Worm (Caenorhabditis elegans) whole organism, L1 larva: ENCODE results near the gene rpac-40.

Source experiments
- F16B12.6 ChIP-seq: fragments of 150-350 bp; optimal IDR thresholded peaks from 2 replicates; lab custom pipeline; 2014; ENCODE audit warnings: missing biosample characterization, missing genetic modification characterization
- aha-1 ChIP-seq: fragments of 150-350 bp; optimal IDR thresholded peaks from 2 replicates; lab custom pipeline; 2014; ENCODE audit warnings: missing biosample characterization, missing genetic modification characterization
- aly-2 ChIP-seq: fragments of 150-350 bp; optimal IDR thresholded peaks from 2 replicates; lab custom pipeline; 2014; ENCODE audit warnings: missing biosample characterization, missing genetic modification characterization
- ceh-8 ChIP-seq: fragments of 200-800 bp; sonication (Bioruptor generic); optimal IDR thresholded peaks from 2 replicates; lab custom pipeline; 2018; ENCODE audit warnings: mild to moderate bottlenecking, missing genetic modification characterization, moderate library complexity, missing compliant biosample characterization
- ceh-82 ChIP-seq, 3 experiments: fragments of 150-350 bp in 1 of 3; sonication (generic microtip) in 2 of 3; optimal IDR thresholded peaks; 2 replicates each; lab custom pipeline; 2014 to 2017; ENCODE audit warnings: missing biosample characterization in 3 of 3, missing genetic modification characterization in 3 of 3
- ceh-88 ChIP-seq: fragments of 200-800 bp; sonication (Bioruptor generic); IDR thresholded peaks from 2 replicates; pipeline ENCODE4 v1.3.6; 2022; ENCODE audit warnings: missing genetic modification characterization, missing compliant biosample characterization
- dsc-1 ChIP-seq: sonication (generic microtip); optimal IDR thresholded peaks from 2 replicates; lab custom pipeline; 2016; ENCODE audit warnings: mild to moderate bottlenecking, missing genetic modification characterization, missing compliant biosample characterization
- efl-1 ChIP-seq, 4 experiments: fragments of 150-350 bp; optimal IDR thresholded peaks in 3 of 4; peaks in 1 of 4; 1 replicate in 1 of 4; 2 replicates in 3 of 4; lab custom pipeline; 2014; ENCODE audit warnings: missing biosample characterization in 2 of 4, missing genetic modification characterization in 2 of 4, missing genetic modification reagents in 2 of 4
- efl-3 ChIP-seq: fragments of 200-800 bp; sonication (Bioruptor generic); optimal IDR thresholded peaks from 2 replicates; lab custom pipeline; 2018; ENCODE audit warnings: mild to moderate bottlenecking, missing genetic modification characterization, missing compliant biosample characterization
- fkh-8 ChIP-seq: sonication (generic microtip); optimal IDR thresholded peaks from 2 replicates; lab custom pipeline; 2016; ENCODE audit warnings: mild to moderate bottlenecking, missing genetic modification characterization, missing compliant biosample characterization
- fos-1 ChIP-seq: fragments of 150-350 bp; optimal IDR thresholded peaks from 2 replicates; lab custom pipeline; 2014; ENCODE audit warnings: missing biosample characterization, missing genetic modification characterization
- grh-1 ChIP-seq: fragments of 200-800 bp; sonication (Bioruptor generic); IDR thresholded peaks from 2 replicates; pipeline ENCODE4 v1.3.6; 2022; ENCODE audit warnings: missing genetic modification reagents, missing genetic modification characterization, missing compliant biosample characterization
- hlh-17 ChIP-seq: fragments of 200-800 bp; sonication (Bioruptor generic); optimal IDR thresholded peaks from 2 replicates; lab custom pipeline; 2018; ENCODE audit warnings: missing genetic modification characterization, mild to moderate bottlenecking, missing compliant biosample characterization, moderate library complexity, borderline replicate concordance
- hlh-4 ChIP-seq: sonication (generic microtip); optimal IDR thresholded peaks from 2 replicates; lab custom pipeline; 2016; ENCODE audit warnings: mild to moderate bottlenecking, missing genetic modification characterization, missing compliant biosample characterization
- hpl-2 ChIP-seq: fragments of 150-350 bp; optimal IDR thresholded peaks from 2 replicates; lab custom pipeline; 2014; ENCODE audit warnings: missing biosample characterization, missing genetic modification reagents, missing genetic modification characterization
- irx-1 ChIP-seq: sonication (generic microtip); optimal IDR thresholded peaks from 2 replicates; lab custom pipeline; 2016; ENCODE audit warnings: missing genetic modification characterization, missing compliant biosample characterization
- isw-1 ChIP-seq: fragments of 200-800 bp; sonication (Bioruptor generic); IDR thresholded peaks from 2 replicates; pipeline ENCODE4 v1.3.6; 2022; ENCODE audit warnings: missing genetic modification characterization, missing compliant biosample characterization
- jun-1 ChIP-seq: fragments of 150-350 bp; optimal IDR thresholded peaks from 2 replicates; lab custom pipeline; 2014; ENCODE audit warnings: missing biosample characterization, missing genetic modification reagents, missing genetic modification characterization
- lin-35 ChIP-seq, 2 experiments: fragments of 150-350 bp; optimal IDR thresholded peaks; 2 replicates each; lab custom pipeline; 2014; ENCODE audit warnings: missing biosample characterization in 2 of 2, missing genetic modification characterization in 2 of 2, missing genetic modification reagents in 2 of 2
- lsy-2 ChIP-seq, 2 experiments: fragments of 150-350 bp; optimal IDR thresholded peaks; 2 replicates each; lab custom pipeline; 2014; ENCODE audit warnings: missing biosample characterization in 2 of 2, missing genetic modification characterization in 2 of 2
- mep-1 ChIP-seq: fragments of 150-350 bp; optimal IDR thresholded peaks from 2 replicates; lab custom pipeline; 2014; ENCODE audit warnings: missing biosample characterization, missing genetic modification characterization
- nhr-20 ChIP-seq: sonication (generic microtip); optimal IDR thresholded peaks from 2 replicates; lab custom pipeline; 2016; ENCODE audit warnings: mild to moderate bottlenecking, missing genetic modification characterization, missing compliant biosample characterization
- nhr-237 ChIP-seq: fragments of 150-350 bp; optimal IDR thresholded peaks from 2 replicates; lab custom pipeline; 2014; ENCODE audit warnings: missing biosample characterization, missing genetic modification characterization
- nhr-47 ChIP-seq: sonication (generic microtip); optimal IDR thresholded peaks from 2 replicates; lab custom pipeline; 2016; ENCODE audit warnings: mild to moderate bottlenecking, missing genetic modification characterization, moderate library complexity, missing compliant biosample characterization
- nhr-84 ChIP-seq: sonication (generic microtip); optimal IDR thresholded peaks from 2 replicates; lab custom pipeline; 2017; ENCODE audit warnings: missing biosample characterization, missing genetic modification characterization
- nhr-85 ChIP-seq: sonication (generic microtip); peaks from one replicate; lab custom pipeline; 2016; ENCODE audit warnings: missing genetic modification characterization, inconsistent platforms, missing compliant biosample characterization
- rnt-1 ChIP-seq: sonication (generic microtip); optimal IDR thresholded peaks from 2 replicates; lab custom pipeline; 2016; ENCODE audit warnings: mild to moderate bottlenecking, missing genetic modification characterization, moderate library complexity, missing compliant biosample characterization
- tlp-1 ChIP-seq: fragments of 150-350 bp; optimal IDR thresholded peaks from 2 replicates; lab custom pipeline; 2014; ENCODE audit warnings: missing biosample characterization, missing genetic modification characterization
- unc-130 ChIP-seq: fragments of 150-350 bp; optimal IDR thresholded peaks from 2 replicates; lab custom pipeline; 2017; ENCODE audit warnings: missing biosample characterization, missing genetic modification characterization, inconsistent platforms
- unc-62 ChIP-seq: fragments of 150-350 bp; optimal IDR thresholded peaks from 2 replicates; lab custom pipeline; 2014; ENCODE audit warnings: missing biosample characterization, missing genetic modification reagents, missing genetic modification characterization
- unc-86 ChIP-seq: sonication (generic microtip); optimal IDR thresholded peaks from 2 replicates; lab custom pipeline; 2016; ENCODE audit warnings: missing genetic modification characterization, missing compliant biosample characterization
- xbp-1 ChIP-seq: sonication (generic microtip); optimal IDR thresholded peaks from 2 replicates; lab custom pipeline; 2016; ENCODE audit warnings: missing genetic modification characterization, missing compliant biosample characterization
- zag-1 ChIP-seq: fragments of 150-350 bp; optimal IDR thresholded peaks from 2 replicates; lab custom pipeline; 2014; ENCODE audit warnings: missing biosample characterization, missing genetic modification characterization
- ztf-4 ChIP-seq: fragments of 150-350 bp; optimal IDR thresholded peaks from 2 replicates; lab custom pipeline; 2014; ENCODE audit warnings: missing biosample characterization, missing genetic modification characterization

The rpac-40 gene

DNA sequence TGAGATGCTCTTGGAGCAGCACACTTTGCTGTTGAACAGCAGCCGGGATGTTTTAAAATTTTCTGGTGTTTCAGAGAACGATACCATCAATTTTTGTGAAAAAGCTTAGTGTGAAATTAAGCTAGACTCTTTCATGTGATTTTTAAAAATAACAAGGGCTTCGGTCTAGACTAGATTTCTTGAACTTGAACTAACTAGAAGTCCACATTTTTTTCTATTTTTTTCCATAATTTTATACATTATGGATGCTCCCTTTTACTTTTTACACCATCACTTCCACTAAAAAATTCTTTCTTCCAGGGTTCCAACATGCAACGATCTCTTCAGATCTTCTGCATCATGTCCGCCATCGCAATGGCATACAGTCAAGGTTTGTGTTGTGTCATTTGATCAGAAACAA, 36.8 kb downstream of the rpac-40 start, which contains the start of gene nlp-13:
TSS of gene nlp-13 (plus strand) at position 301 of the 400 bp plus-strand sequence.
- TF ChIP-seq lsy-2 (tag; optimal IDR thresholded peaks at IDR 0.05; lab: Kevin White, UChicago) = no peak
- no peak for TF ChIP-seq xbp-1 (tag; lab: Kevin White, UChicago)
- TF ChIP-seq irx-1 (tag; lab: Kevin White, UChicago) = no peak
- no peak for TF ChIP-seq nhr-85
- no peak for TF ChIP-seq aly-2 (tag; lab: Kevin White, UChicago)
- TF ChIP-seq fkh-8 = no peak
- TF ChIP-seq, all 84 proteins: peak for 0

DNA sequence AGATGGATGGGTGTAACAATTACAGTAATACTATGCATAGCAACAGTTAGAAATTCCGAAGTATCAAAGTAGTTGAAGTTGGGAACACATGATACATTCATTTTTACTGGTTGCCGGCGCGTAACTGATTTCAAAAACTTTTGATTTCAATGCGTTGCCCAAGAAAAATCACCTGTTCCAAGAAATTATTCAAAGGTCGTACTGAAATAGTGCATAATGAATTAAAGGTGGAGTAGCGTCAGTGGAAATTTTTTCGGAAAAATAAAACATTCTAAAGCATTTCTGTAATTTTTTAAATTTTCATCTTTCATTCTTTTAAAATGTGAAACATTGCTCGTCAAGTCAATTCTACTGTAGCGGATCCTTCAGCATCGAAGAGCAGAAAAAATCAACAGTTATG, 41.0 kb downstream of the rpac-40 start, which contains the start of gene srh-204:
TSS of gene srh-204 (minus strand) at position 101 of the 400 bp plus-strand sequence.
- TF ChIP-seq hlh-4 (tag; lab: Kevin White, UChicago) (peak; percentile 66), nhr-20 (tag; lab: Kevin White, UChicago) (no peak), nhr-85 (no peak), tlp-1 (tag; lab: Kevin White, UChicago) (no peak), efl-3 (GFP tag; lab: Kevin White, UChicago) (no peak), ceh-8 (GFP tag; lab: Kevin White, UChicago) (no peak), nhr-84 (tag; lab: Kevin White, UChicago) (no peak), lin-35 (GFP tag; optimal IDR thresholded peaks at IDR 0.05; lab: Kevin White, UChicago) (no peak)

DNA sequence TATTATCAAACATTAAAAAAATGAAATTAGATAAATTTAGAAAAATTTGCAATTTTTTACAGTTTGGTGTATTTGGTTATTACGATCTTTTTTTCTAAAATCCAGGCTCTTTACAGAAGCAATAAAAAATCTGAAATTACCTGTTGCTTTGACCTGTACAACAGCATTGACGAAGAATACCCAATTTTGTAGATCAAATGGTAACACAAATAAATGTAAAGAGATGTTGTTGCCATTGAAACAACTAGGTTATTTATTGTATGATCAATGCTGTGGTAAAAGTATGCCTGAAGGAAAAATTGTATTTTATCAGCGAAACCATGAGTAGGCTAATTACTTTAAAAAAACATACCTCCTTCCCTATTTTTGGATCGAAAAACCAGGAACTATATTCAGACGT, 42.3 kb downstream of the rpac-40 start:
- TF ChIP-seq aha-1 (no peak), mep-1 (no peak), rnt-1 (tag; lab: Kevin White, UChicago) (no peak), nhr-47 (tag; lab: Kevin White, UChicago) (no peak), zag-1 (no peak), ceh-8 (GFP tag; lab: Kevin White, UChicago) (no peak), nhr-237 (no peak)

DNA sequence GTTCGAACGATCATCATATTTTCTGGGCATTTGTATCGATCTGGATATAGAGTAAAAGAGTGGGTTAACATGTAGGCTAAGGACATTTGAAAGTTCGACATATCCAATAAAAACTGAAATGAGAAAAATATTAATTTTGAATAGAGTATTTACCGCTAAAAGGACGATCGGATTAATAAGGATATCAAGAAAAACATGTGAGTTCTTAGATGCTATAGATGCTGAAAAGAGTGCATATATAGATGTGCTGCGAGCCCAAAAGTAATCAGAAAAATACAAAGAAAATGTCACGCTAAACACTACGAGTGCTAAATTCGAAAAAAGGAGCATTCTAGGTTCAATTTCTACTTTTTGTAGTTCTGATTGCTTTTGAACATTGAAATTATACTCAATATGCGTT, 43.1 kb downstream of the rpac-40 start, which contains the start of gene srt-12:
TSS of gene srt-12 (minus strand) at position 101 of the 400 bp plus-strand sequence.
- TF ChIP-seq hpl-2 (no peak), isw-1 (GFP tag; lab: Robert Waterston, UW) (no peak), fos-1 (tag; lab: Kevin White, UChicago) (no peak), fkh-8 (no peak), ceh-88 (GFP tag; lab: Robert Waterston, UW) (no peak), unc-62 (GFP tag; lab: Kevin White, UChicago) (no peak), jun-1 (no peak), irx-1 (tag; lab: Kevin White, UChicago) (no peak), nhr-20 (tag; lab: Kevin White, UChicago) (no peak), aha-1 (no peak), grh-1 (GFP tag; lab: Robert Waterston, UW) (no peak), ceh-82 (tag; optimal IDR thresholded peaks at IDR 0.05; lab: Kevin White, UChicago) (no peak), ztf-4 (tag; lab: Kevin White, UChicago) (no peak), hlh-17 (GFP tag; lab: Kevin White, UChicago) (no peak)

DNA sequence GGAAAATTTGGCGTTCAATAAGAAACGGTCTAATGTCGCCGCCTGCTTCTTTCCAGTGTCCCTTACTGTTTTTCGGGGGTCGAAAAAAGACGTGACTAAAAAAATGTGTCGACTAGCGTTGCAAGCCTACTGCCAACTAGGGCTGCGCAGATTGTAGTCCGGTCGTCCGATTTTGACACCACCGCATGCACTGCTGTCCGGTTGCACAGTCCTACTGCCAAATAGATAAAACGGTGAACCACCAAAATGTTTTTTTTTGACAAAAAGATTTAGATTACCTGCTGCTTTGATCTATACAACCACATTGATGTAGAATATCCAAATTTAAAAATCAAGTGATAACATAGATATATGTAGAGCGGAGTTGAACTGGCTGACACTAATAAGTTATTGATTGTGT, 49.1 kb downstream of the rpac-40 start:
- TF ChIP-seq unc-86 (tag; lab: Kevin White, UChicago) (no peak), hlh-17 (GFP tag; lab: Kevin White, UChicago) (no peak), dsc-1 (tag; lab: Kevin White, UChicago) (no peak), F16B12.6 (tag; lab: Kevin White, UChicago) (no peak), efl-1 (optimal IDR thresholded peaks at IDR 0.05; lab: Kevin White, UChicago) (no peak), efl-1 (GFP tag; optimal IDR thresholded peaks at IDR 0.05 in 1 of 2; lab: Kevin White, UChicago) (peak in 1 of 2 experiments; percentile 13), unc-130 (tag; lab: Kevin White, UChicago) (no peak)
